Fruit fly (Drosophila melanogaster): Measurements from ENCODE around the gene mAChR-B.

- no peak for TF ChIP-seq CG8478 (optimal IDR thresholded peaks at IDR 0.05)
- no peak for TF ChIP-seq CTCF (optimal IDR thresholded peaks at IDR 0.05)
These were observed 20.2 kb upstream of the mAChR-B start for dm6 chr3R:8038927-8039326.
